Fruit fly (Drosophila melanogaster) whole organism, wandering third instar larva: ENCODE results near the gene nocte.

Experiments
- Abd-B ChIP-seq: fragments of >200 bp; optimal IDR thresholded peaks from 2 replicates; lab custom pipeline; 2017; ENCODE audit warnings: missing biosample characterization, missing genetic modification characterization
- CG9705 ChIP-seq: fragments of 200-800 bp; sonication (Bioruptor generic); optimal IDR thresholded peaks from 2 replicates; lab custom pipeline; 2018; ENCODE audit warnings: missing biosample characterization, mild to moderate bottlenecking, missing genetic modification characterization
- GATAd ChIP-seq: sonication (Bioruptor generic); optimal IDR thresholded peaks from 2 replicates; lab custom pipeline; 2016; ENCODE audit warnings: missing biosample characterization, missing genetic modification characterization
- Mio ChIP-seq: sonication (Bioruptor generic); optimal IDR thresholded peaks from 2 replicates; lab custom pipeline; 2016; ENCODE audit warnings: missing biosample characterization, missing genetic modification characterization
- N ChIP-seq: fragments of >200 bp; optimal IDR thresholded peaks from 2 replicates; lab custom pipeline; 2018; ENCODE audit warnings: missing biosample characterization, missing external identifiers, missing genetic modification characterization
- Rel ChIP-seq, 2 experiments: fragments of 200-800 bp; sonication (Bioruptor generic) in 1 of 2; optimal IDR thresholded peaks; 2 replicates in 1 of 2; 3 replicates in 1 of 2; lab custom pipeline; 2016 to 2019; ENCODE audit warnings: mild to moderate bottlenecking in 2 of 2, missing biosample characterization in 2 of 2, missing genetic modification characterization in 2 of 2, moderate library complexity in 1 of 2
- br ChIP-seq: fragments of 200-800 bp; sonication (Bioruptor generic); optimal IDR thresholded peaks from 2 replicates; lab custom pipeline; 2016; ENCODE audit warnings: missing biosample characterization, missing genetic modification characterization
- dmrt93B ChIP-seq: fragments of 200-800 bp; sonication (Bioruptor generic); optimal IDR thresholded peaks from 2 replicates; lab custom pipeline; 2018; ENCODE audit warnings: missing biosample characterization, mild to moderate bottlenecking, missing genetic modification characterization
- ey ChIP-seq: fragments of 200-800 bp; sonication (Bioruptor generic); optimal IDR thresholded peaks from 2 replicates; lab custom pipeline; 2016; ENCODE audit warnings: missing biosample characterization, missing genetic modification characterization
- fru ChIP-seq: fragments of 200-800 bp; sonication (Bioruptor generic); optimal IDR thresholded peaks from 3 replicates; lab custom pipeline; 2016; ENCODE audit warnings: missing biosample characterization, mild to moderate bottlenecking, missing genetic modification characterization
- h ChIP-seq: fragments of 200-800 bp; sonication (Bioruptor generic); optimal IDR thresholded peaks from 3 replicates; lab custom pipeline; 2016; ENCODE audit warnings: missing biosample characterization, mild to moderate bottlenecking, missing genetic modification characterization
- rgr ChIP-seq: fragments of 200-800 bp; sonication (Bioruptor generic); optimal IDR thresholded peaks from 3 replicates; lab custom pipeline; 2016; ENCODE audit warnings: missing biosample characterization, mild to moderate bottlenecking, missing genetic modification characterization
- usp ChIP-seq: fragments of >200 bp; optimal IDR thresholded peaks from 2 replicates; lab custom pipeline; 2017; ENCODE audit warnings: missing biosample characterization, missing genetic modification characterization

DNA sequence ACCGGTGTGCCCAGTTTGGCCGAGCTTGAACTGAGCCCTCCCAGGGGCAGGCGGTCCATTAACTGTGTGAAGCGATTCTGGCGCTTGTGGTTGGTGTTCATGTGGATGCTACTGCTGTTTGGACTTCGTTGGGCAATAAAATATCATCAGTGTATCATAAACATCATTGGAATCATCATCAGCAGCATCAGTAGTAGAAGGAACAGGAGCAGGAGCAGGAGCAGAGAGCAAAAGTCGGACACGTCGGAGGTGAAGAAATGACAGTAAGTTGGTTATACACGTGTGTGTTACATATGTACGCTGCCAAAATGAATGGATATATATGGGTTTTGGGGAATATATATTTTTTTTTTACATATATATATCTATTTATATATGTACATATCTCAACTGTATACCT lies 41.8 kb downstream of the nocte start, which contains the start of gene CG12640:
- TF ChIP-seq CG9705 (GFP tag; lab: Kevin White, UChicago): no peak
- TF ChIP-seq Rel (GFP tag; optimal IDR thresholded peaks at IDR 0.05; lab: Kevin White, UChicago): no peak
- TF ChIP-seq Rel (tag; optimal IDR thresholded peaks at IDR 0.05; lab: Kevin White, UChicago): no peak
- TF ChIP-seq N: no peak
- TF ChIP-seq Abd-B (GFP tag; lab: Kevin White, UChicago): no peak
- no peak for TF ChIP-seq usp (GFP tag; lab: Kevin White, UChicago)
- TF ChIP-seq ey (GFP tag; lab: Kevin White, UChicago): no peak
- no peak for TF ChIP-seq GATAd (GFP tag; lab: Kevin White, UChicago)
- no peak for TF ChIP-seq fru (GFP tag; lab: Kevin White, UChicago)
- TF ChIP-seq h (GFP tag; lab: Kevin White, UChicago): no peak
- TF ChIP-seq dmrt93B: no peak
- no peak for TF ChIP-seq rgr (GFP tag; lab: Kevin White, UChicago)
- TF ChIP-seq br (GFP tag; lab: Kevin White, UChicago): no peak
- no peak for TF ChIP-seq Mio (GFP tag; lab: Kevin White, UChicago)
